Fruit fly (Drosophila melanogaster) whole organism, embryonic: Measurements from ENCODE around the gene mino.

ENCODE experiments used
- Aef1 ChIP-seq: fragments of 200-800 bp; sonication (Bioruptor generic); IDR thresholded peaks from 3 replicates; pipeline ENCODE4 v1.3.6; 2022; ENCODE audit warnings: missing biosample characterization, missing genetic modification characterization
- CG10366 ChIP-seq: fragments of 200-800 bp; sonication (Bioruptor generic); IDR thresholded peaks from 2 replicates; pipeline ENCODE4 v1.3.6; 2022; ENCODE audit warnings: missing biosample characterization, missing genetic modification characterization
- CG10431 ChIP-seq: fragments of 200-800 bp; sonication (Bioruptor generic); optimal IDR thresholded peaks from 3 replicates; lab custom pipeline; 2018; ENCODE audit warnings: missing biosample characterization, mild to moderate bottlenecking, missing genetic modification characterization
- CG10543 ChIP-seq: fragments of 200-800 bp; sonication (Bioruptor generic); optimal IDR thresholded peaks from 3 replicates; lab custom pipeline; 2017; ENCODE audit warnings: missing biosample characterization, mild to moderate bottlenecking, missing genetic modification characterization, moderate library complexity
- CG11398 ChIP-seq: fragments of 200-800 bp; sonication (Bioruptor generic); optimal IDR thresholded peaks from 2 replicates; lab custom pipeline; 2016; ENCODE audit warnings: missing biosample characterization, missing genetic modification characterization
- CG11696 ChIP-seq: fragments of 200-800 bp; sonication (Bioruptor generic); IDR thresholded peaks from 2 replicates; pipeline ENCODE4 v1.3.6; 2022; ENCODE audit warnings: missing biosample characterization, missing genetic modification characterization
- CG12104 ChIP-seq: fragments of 200-800 bp; sonication (Bioruptor generic); optimal IDR thresholded peaks from 3 replicates; lab custom pipeline; 2016; ENCODE audit warnings: missing biosample characterization, missing genetic modification characterization
- CG13775 ChIP-seq: fragments of 200-800 bp; sonication (Bioruptor generic); optimal IDR thresholded peaks from 3 replicates; lab custom pipeline; 2017; ENCODE audit warnings: missing biosample characterization, mild to moderate bottlenecking, missing genetic modification characterization
- CG14965 ChIP-seq: fragments of 200-800 bp; sonication (Bioruptor generic); optimal IDR thresholded peaks from 2 replicates; lab custom pipeline; 2016; ENCODE audit warnings: missing biosample characterization, missing genetic modification characterization, borderline replicate concordance
- CG15601 ChIP-seq: fragments of 200-800 bp; sonication (Bioruptor generic); optimal IDR thresholded peaks from 3 replicates; lab custom pipeline; 2019; ENCODE audit warnings: missing biosample characterization, mild to moderate bottlenecking, missing genetic modification characterization, moderate library complexity
- CG16779 ChIP-seq: fragments of 200-800 bp; sonication (Bioruptor generic); IDR thresholded peaks from 2 replicates; pipeline ENCODE4 v1.3.6; 2022; ENCODE audit warnings: missing biosample characterization, missing genetic modification characterization
- CG17361 ChIP-seq: fragments of 200-800 bp; sonication (Bioruptor generic); IDR thresholded peaks from 3 replicates; pipeline ENCODE4 v1.3.6; 2022; ENCODE audit warnings: missing biosample characterization, missing genetic modification characterization
- CG17802 ChIP-seq: fragments of 200-800 bp; sonication (Bioruptor generic); optimal IDR thresholded peaks from 2 replicates; lab custom pipeline; 2018; ENCODE audit warnings: missing biosample characterization, mild to moderate bottlenecking, missing genetic modification characterization, moderate library complexity
- CG18476 ChIP-seq: fragments of 200-800 bp; sonication (Bioruptor generic); optimal IDR thresholded peaks from 2 replicates; lab custom pipeline; 2016; ENCODE audit warnings: missing biosample characterization, mild to moderate bottlenecking, missing genetic modification characterization
- CG32772 ChIP-seq: fragments of 200-800 bp; sonication (Bioruptor generic); IDR thresholded peaks from 2 replicates; pipeline ENCODE4 v1.3.6; 2022; ENCODE audit warnings: missing biosample characterization, missing genetic modification characterization
- CG4820 ChIP-seq: fragments of 200-800 bp; sonication (Bioruptor generic); optimal IDR thresholded peaks from 3 replicates; lab custom pipeline; 2016; ENCODE audit warnings: missing biosample characterization, missing genetic modification characterization
- CG5180 ChIP-seq: fragments of 200-800 bp; sonication (Bioruptor generic); optimal IDR thresholded peaks from 3 replicates; lab custom pipeline; 2017; ENCODE audit warnings: missing biosample characterization, missing genetic modification characterization, mild to moderate bottlenecking, moderate library complexity, missing genetic modification reagents
- CG5245 ChIP-seq: fragments of 200-800 bp; sonication (Bioruptor generic); optimal IDR thresholded peaks from 3 replicates; lab custom pipeline; 2016; ENCODE audit warnings: missing biosample characterization, missing genetic modification characterization
- CG7839 ChIP-seq: fragments of 200-800 bp; sonication (Bioruptor generic); optimal IDR thresholded peaks from 3 replicates; lab custom pipeline; 2018; ENCODE audit warnings: missing biosample characterization, mild to moderate bottlenecking, missing genetic modification characterization, moderate library complexity
- CG8089 ChIP-seq: fragments of 200-800 bp; sonication (Bioruptor generic); optimal IDR thresholded peaks from 3 replicates; lab custom pipeline; 2016; ENCODE audit warnings: missing biosample characterization, missing genetic modification characterization
- CTCF ChIP-seq: fragments of 200-800 bp; sonication (Bioruptor generic); optimal IDR thresholded peaks from 2 replicates; lab custom pipeline; 2017; ENCODE audit warnings: missing biosample characterization, mild to moderate bottlenecking, missing genetic modification characterization, moderate library complexity
- Dek ChIP-seq: fragments of 200-800 bp; sonication (Bioruptor generic); optimal IDR thresholded peaks from 3 replicates; lab custom pipeline; 2019; ENCODE audit warnings: missing biosample characterization, mild to moderate bottlenecking, missing genetic modification characterization, moderate library complexity
- Ets65A ChIP-seq: fragments of 200-800 bp; sonication (Bioruptor generic); peaks from one replicate; lab custom pipeline; 2016; ENCODE audit warnings: missing biosample characterization, missing genetic modification characterization
- H15 ChIP-seq: fragments of 200-800 bp; sonication (Bioruptor generic); IDR thresholded peaks from 3 replicates; pipeline ENCODE4 v1.3.6; 2022; ENCODE audit warnings: missing biosample characterization, missing genetic modification characterization
- HHEX ChIP-seq: fragments of 200-800 bp; sonication (Bioruptor generic); optimal IDR thresholded peaks from 3 replicates; lab custom pipeline; 2017; ENCODE audit warnings: missing biosample characterization, mild to moderate bottlenecking, missing genetic modification characterization, missing genetic modification reagents
- Hr3 ChIP-seq: fragments of 200-800 bp; sonication (Bioruptor generic); optimal IDR thresholded peaks from 3 replicates; lab custom pipeline; 2016; ENCODE audit warnings: missing biosample characterization, missing genetic modification characterization
- Med ChIP-seq: fragments of 200-800 bp; sonication (Bioruptor generic); peaks from one replicate; lab custom pipeline; 2016; ENCODE audit warnings: missing biosample characterization, missing genetic modification characterization, mild to moderate bottlenecking, inconsistent platforms, moderate library complexity
- Mes4 ChIP-seq: fragments of 200-800 bp; sonication (Bioruptor generic); optimal IDR thresholded peaks from 2 replicates; lab custom pipeline; 2016; ENCODE audit warnings: missing biosample characterization, missing genetic modification characterization
- Myb ChIP-seq: fragments of 200-800 bp; sonication (Bioruptor generic); optimal IDR thresholded peaks from 2 replicates; lab custom pipeline; 2016; ENCODE audit warnings: missing biosample characterization, missing genetic modification characterization
- Spps ChIP-seq: fragments of 200-800 bp; sonication (Bioruptor generic); optimal IDR thresholded peaks from 2 replicates; lab custom pipeline; 2018; ENCODE audit warnings: missing biosample characterization, mild to moderate bottlenecking, missing genetic modification characterization
- amos ChIP-seq: fragments of 200-800 bp; sonication (Bioruptor generic); IDR thresholded peaks from 2 replicates; pipeline ENCODE4 v1.3.6; 2022; ENCODE audit warnings: missing biosample characterization, missing genetic modification characterization; ENCODE audit not compliant: partially characterized antibody
- chif ChIP-seq, 2 experiments: fragments of 200-800 bp; sonication (Bioruptor generic); optimal IDR thresholded peaks; 3 replicates each; lab custom pipeline; 2016; ENCODE audit warnings: missing biosample characterization in 2 of 2, missing genetic modification characterization in 2 of 2
- dati ChIP-seq: fragments of 200-800 bp; sonication (Bioruptor generic); IDR thresholded peaks from 2 replicates; pipeline ENCODE4 v1.3.6; 2022; ENCODE audit warnings: missing biosample characterization, missing genetic modification characterization
- dysf ChIP-seq: fragments of 200-800 bp; sonication (Bioruptor generic); IDR thresholded peaks from 3 replicates; pipeline ENCODE4 v1.3.6; 2022; ENCODE audit warnings: missing biosample characterization, missing genetic modification characterization
- fd3F ChIP-seq: fragments of 200-800 bp; sonication (Bioruptor generic); optimal IDR thresholded peaks from 2 replicates; lab custom pipeline; 2018; ENCODE audit warnings: missing biosample characterization, mild to moderate bottlenecking, missing genetic modification characterization, moderate library complexity
- gem ChIP-seq: fragments of 200-800 bp; sonication (Bioruptor generic); optimal IDR thresholded peaks from 2 replicates; lab custom pipeline; 2019; ENCODE audit warnings: missing biosample characterization, mild to moderate bottlenecking, missing genetic modification characterization, moderate library complexity
- hb ChIP-seq: fragments of 200-800 bp; sonication (Bioruptor generic); IDR thresholded peaks from 3 replicates; pipeline ENCODE4 v1.3.6; 2022; ENCODE audit warnings: missing biosample characterization, missing genetic modification characterization; ENCODE audit not compliant: partially characterized antibody
- maf-S ChIP-seq: fragments of 200-800 bp; sonication (Bioruptor generic); optimal IDR thresholded peaks from 2 replicates; lab custom pipeline; 2016; ENCODE audit warnings: missing biosample characterization, missing genetic modification characterization
- nerfin-1 ChIP-seq: fragments of 200-800 bp; sonication (Bioruptor generic); optimal IDR thresholded peaks from 3 replicates; lab custom pipeline; 2019; ENCODE audit warnings: missing biosample characterization, mild to moderate bottlenecking, missing genetic modification characterization, moderate library complexity
- oc ChIP-seq: fragments of 200-800 bp; sonication (Bioruptor generic); optimal IDR thresholded peaks from 2 replicates; lab custom pipeline; 2018; ENCODE audit warnings: missing biosample characterization, mild to moderate bottlenecking, missing genetic modification characterization, moderate library complexity
- org-1 ChIP-seq: fragments of 200-800 bp; sonication (Bioruptor generic); optimal IDR thresholded peaks from 2 replicates; lab custom pipeline; 2017; ENCODE audit warnings: missing biosample characterization, missing genetic modification characterization
- ranshi ChIP-seq: fragments of 200-800 bp; sonication (Bioruptor generic); IDR thresholded peaks from 2 replicates; pipeline ENCODE4 v1.3.6; 2022; ENCODE audit warnings: missing biosample characterization, missing genetic modification characterization
- sima ChIP-seq: fragments of 200-800 bp; sonication (Bioruptor generic); optimal IDR thresholded peaks from 2 replicates; lab custom pipeline; 2016; ENCODE audit warnings: missing biosample characterization, missing genetic modification characterization
- slou ChIP-seq: fragments of 200-800 bp; sonication (Bioruptor generic); optimal IDR thresholded peaks from 3 replicates; lab custom pipeline; 2016; ENCODE audit warnings: missing biosample characterization, missing genetic modification characterization
- stwl ChIP-seq: fragments of 200-800 bp; sonication (Bioruptor generic); optimal IDR thresholded peaks from 3 replicates; lab custom pipeline; 2018; ENCODE audit warnings: missing biosample characterization, mild to moderate bottlenecking, missing genetic modification characterization, moderate library complexity
- tap ChIP-seq: fragments of 200-800 bp; optimal IDR thresholded peaks from 3 replicates; lab custom pipeline; 2019; ENCODE audit warnings: missing biosample characterization, mild to moderate bottlenecking, missing genetic modification characterization, moderate library complexity
- toy ChIP-seq: fragments of 200-800 bp; sonication (Bioruptor generic); IDR thresholded peaks from 2 replicates; pipeline ENCODE4 v1.3.6; 2022; ENCODE audit warnings: missing biosample characterization, missing genetic modification characterization
- ttk ChIP-seq: fragments of 200-800 bp; sonication (Bioruptor generic); IDR thresholded peaks from 2 replicates; pipeline ENCODE4 v2.1.2; 2022; ENCODE audit warnings: missing biosample characterization, missing genetic modification characterization
- vfl ChIP-seq: fragments of 200-800 bp; sonication (Bioruptor generic); optimal IDR thresholded peaks from 2 replicates; lab custom pipeline; 2016; ENCODE audit warnings: missing biosample characterization, missing genetic modification characterization
- vvl ChIP-seq: fragments of 200-800 bp; sonication (Bioruptor generic); IDR thresholded peaks from 2 replicates; pipeline ENCODE4 v1.3.6; 2022; ENCODE audit warnings: missing biosample characterization, missing genetic modification characterization

The mino gene

DNA sequence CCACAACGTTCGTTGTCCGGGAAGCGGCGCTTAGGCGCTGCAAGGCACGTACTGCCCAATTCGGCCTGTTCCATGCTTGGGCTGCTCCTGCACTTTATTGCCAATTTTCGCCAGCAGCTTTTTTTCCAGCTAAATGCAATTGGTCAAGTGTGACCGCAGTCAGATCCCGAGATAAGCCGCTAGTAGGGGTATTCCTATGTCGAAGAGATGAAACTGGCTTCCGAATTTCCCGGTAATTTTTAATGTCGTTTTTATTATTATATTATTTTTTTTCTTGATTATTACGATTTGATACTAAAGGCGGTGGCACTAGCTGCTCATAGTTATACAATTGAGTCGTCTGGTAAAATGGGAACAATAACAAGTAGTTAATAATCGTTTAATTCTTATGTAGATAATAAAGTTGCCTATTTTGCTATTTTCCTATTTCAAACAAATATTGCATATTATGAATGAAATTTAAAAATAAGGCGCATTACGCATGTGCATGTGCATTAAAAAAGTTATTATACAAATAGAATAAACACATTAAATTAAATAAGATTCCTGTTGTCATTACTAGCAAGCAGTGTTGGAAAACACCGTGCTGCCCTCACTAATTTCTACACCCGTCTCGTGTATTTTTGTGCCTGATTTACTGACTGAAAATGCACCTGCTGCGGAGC lies 8.5 kb upstream of the mino start, which contains the start of the genes CG5003 and mRpS22 (continued):
- peak; percentile 61 for TF ChIP-seq vvl
- TF ChIP-seq Ets65A (GFP tag; lab: Kevin White, UChicago) = peak; percentile 87
- no peak for TF ChIP-seq CG16779
- TF ChIP-seq toy (GFP tag; lab: Robert Waterston, UW) = no peak
- peak; percentile 33; the same call in 1 of the 3 replicates for TF ChIP-seq Aef1 (GFP tag; lab: Robert Waterston, UW)
- TF ChIP-seq CG8089 (GFP tag; lab: Kevin White, UChicago) = no peak
- TF ChIP-seq CG7839 (tag; lab: Kevin White, UChicago) = peak; percentile 70
- TF ChIP-seq CG12104 = peak; percentile 69
- TF ChIP-seq dysf (GFP tag; lab: Robert Waterston, UW) = peak; percentile 21; the same call in 1 of the 3 replicates
- TF ChIP-seq CG18476 (GFP tag; lab: Kevin White, UChicago) = peak; percentile 57
- peak; percentile 34 for TF ChIP-seq stwl (tag; lab: Kevin White, UChicago)
- peak; percentile 63 for TF ChIP-seq nerfin-1 (tag; lab: Kevin White, UChicago)
- peak; percentile 29 for TF ChIP-seq HHEX
- peak; percentile 6 for TF ChIP-seq sima (GFP tag; lab: Kevin White, UChicago)
- no peak for TF ChIP-seq CG11696
- TF ChIP-seq org-1 (GFP tag; lab: Kevin White, UChicago) = no peak
- TF ChIP-seq CG10543 (GFP tag; lab: Kevin White, UChicago) = peak; percentile 80
- peak; percentile 3 for TF ChIP-seq CG5180 (GFP tag; lab: Kevin White, UChicago)
- peak; percentile 72 for TF ChIP-seq Med (GFP tag; lab: Kevin White, UChicago)
- TF ChIP-seq Mes4 (GFP tag; lab: Kevin White, UChicago) = no peak
- TF ChIP-seq gem = peak; percentile 79
- TF ChIP-seq H15 (GFP tag; lab: Robert Waterston, UW) = no peak
- peak; percentile 21 for TF ChIP-seq CG5245 (GFP tag; lab: Kevin White, UChicago)
- TF ChIP-seq fd3F (GFP tag; lab: Kevin White, UChicago) = peak; percentile 35
- peak; percentile 23 for TF ChIP-seq CG10366 (GFP tag; lab: Robert Waterston, UW)
- no peak for TF ChIP-seq Myb (GFP tag; lab: Kevin White, UChicago)
- TF ChIP-seq CG14965 (GFP tag; lab: Kevin White, UChicago) = no peak
- TF ChIP-seq CG10431 (GFP tag; lab: Kevin White, UChicago) = peak; percentile 16
- peak; percentile 75 for TF ChIP-seq CG13775 (GFP tag; lab: Kevin White, UChicago)
- peak; percentile 11 for TF ChIP-seq vfl (GFP tag; lab: Kevin White, UChicago)
- peak; percentile 88; the same call in 2 of the 3 replicates for TF ChIP-seq CG17361 (GFP tag; lab: Robert Waterston, UW)
- peak; percentile 55 for TF ChIP-seq CG4820 (GFP tag; lab: Kevin White, UChicago)
- peak; percentile 41; the same call in 1 of the 2 replicates for TF ChIP-seq amos (GFP tag; lab: Robert Waterston, UW)
- peak; percentile 8 for TF ChIP-seq tap (tag; lab: Kevin White, UChicago)
- TF ChIP-seq CG15601 (tag; lab: Kevin White, UChicago) = peak; percentile 48
- peak; percentile 3 for TF ChIP-seq Spps (tag; lab: Kevin White, UChicago)
- TF ChIP-seq ranshi = 0 out of 2 replicates have a peak, but pooled peaks have one; percentile 11
- no peak for TF ChIP-seq CTCF (GFP tag; lab: Kevin White, UChicago)
- no peak for TF ChIP-seq hb (GFP tag; lab: Robert Waterston, UW)
- peak; percentile 66 for TF ChIP-seq slou
- no peak for TF ChIP-seq dati (GFP tag; lab: Robert Waterston, UW)
- TF ChIP-seq chif (GFP tag; optimal IDR thresholded peaks at IDR 0.05; lab: Kevin White, UChicago) = peak in 1 of 2 experiments; percentile 2
- TF ChIP-seq oc = no peak
- TF ChIP-seq ttk = 0 out of 2 replicates have a peak, but pooled peaks have one; percentile 5
- no peak for TF ChIP-seq maf-S (GFP tag; lab: Kevin White, UChicago)
- peak; percentile 50 for TF ChIP-seq Dek
- no peak for TF ChIP-seq CG11398 (GFP tag; lab: Kevin White, UChicago)
- 0 out of 2 replicates have a peak, but pooled peaks have one; percentile 54 for TF ChIP-seq CG32772 (GFP tag; lab: Robert Waterston, UW)
- peak; percentile 64 for TF ChIP-seq Hr3
- TF ChIP-seq CG17802 = no peak
